Worm (Caenorhabditis elegans): ENCODE results near the gene Y82E9BR.20.

Y82E9BR.20 gene

DNA sequence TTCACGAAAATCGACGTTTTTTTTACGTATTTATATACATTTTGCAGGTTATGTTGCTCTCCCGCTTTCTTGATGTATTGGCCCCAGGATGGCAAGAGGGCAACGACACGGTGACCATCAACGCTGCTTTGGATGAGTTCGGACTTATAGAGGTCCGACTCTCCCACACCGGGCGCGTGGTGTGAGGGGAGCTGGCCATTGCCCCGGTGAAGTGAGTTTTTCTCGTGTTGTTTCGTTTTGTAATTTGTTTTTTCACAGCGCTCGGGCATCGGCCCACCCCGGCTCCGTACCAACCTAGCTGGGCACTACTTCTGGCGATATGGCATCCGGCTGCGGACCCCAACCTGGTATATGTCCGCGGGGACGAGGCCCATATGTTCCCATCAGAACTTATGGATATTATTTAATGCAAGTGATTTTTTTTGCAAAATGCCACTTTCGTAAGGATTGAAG, at the start of gene Y82E9BR.20:
Gene Y82E9BR.20 (plus strand): TSS at position 51 of the 453 bp plus-strand sequence.
- TF ChIP-seq ceh-82 (tag; optimal IDR thresholded peaks at IDR 0.05) (no peak), lsy-12 (tag; optimal IDR thresholded peaks at IDR 0.05) (no peak), nhr-23 (tag; optimal IDR thresholded peaks at IDR 0.05) (no peak)

ce11 chrIII:1324513-1324912, 49.7 kb upstream of the Y82E9BR.20 start, which contains the start of gene fbxa-14:
fbxa-14 (minus strand) TSS chrIII:1324613.
- no peak for TF ChIP-seq ceh-16 (tag; optimal IDR thresholded peaks at IDR 0.05)
- TF ChIP-seq elt-3 (tag; optimal IDR thresholded peaks at IDR 0.05): no peak
- no peak for TF ChIP-seq ztf-11 (tag; optimal IDR thresholded peaks at IDR 0.05)
- no peak for TF ChIP-seq fkh-2 (tag; optimal IDR thresholded peaks at IDR 0.05)
- TF ChIP-seq elt-2 (tag; optimal IDR thresholded peaks at IDR 0.05): no peak
- TF ChIP-seq egl-5 (tag; optimal IDR thresholded peaks at IDR 0.05): no peak
- TF ChIP-seq lin-39 (tag; optimal IDR thresholded peaks at IDR 0.05): no peak
- no peak for TF ChIP-seq nhr-237 (tag; optimal IDR thresholded peaks at IDR 0.05)
- no peak for TF ChIP-seq tbx-2 (tag; optimal IDR thresholded peaks at IDR 0.05)
- TF ChIP-seq nhr-77 (tag; optimal IDR thresholded peaks at IDR 0.05): no peak
- no peak for TF ChIP-seq ztf-4 (tag; optimal IDR thresholded peaks at IDR 0.05)
- no peak for TF ChIP-seq nhr-23 (tag; optimal IDR thresholded peaks at IDR 0.05)
- TF ChIP-seq ceh-82 (tag; optimal IDR thresholded peaks at IDR 0.05): no peak
- TF ChIP-seq ama-1 (optimal IDR thresholded peaks at IDR 0.05): no peak
- no peak for TF ChIP-seq pqm-1 (tag; optimal IDR thresholded peaks at IDR 0.05)
- no peak for TF ChIP-seq lin-15B (tag; optimal IDR thresholded peaks at IDR 0.05)
- TF ChIP-seq R02D3.7 (tag; optimal IDR thresholded peaks at IDR 0.05): no peak

ce11 chrIII:1326490-1326889, 47.7 kb upstream of the Y82E9BR.20 start, which contains the start of gene Y82E9BL.18:
Y82E9BL.18 (plus strand) TSS chrIII:1326790.
- no peak for TF ChIP-seq elt-3 (tag; optimal IDR thresholded peaks at IDR 0.05)
- no peak for TF ChIP-seq nhr-77 (tag; optimal IDR thresholded peaks at IDR 0.05)
- TF ChIP-seq egl-5 (tag; optimal IDR thresholded peaks at IDR 0.05): no peak
- no peak for TF ChIP-seq elt-2 (tag; optimal IDR thresholded peaks at IDR 0.05)
- no peak for TF ChIP-seq nhr-43 (tag; optimal IDR thresholded peaks at IDR 0.05; ENCODE audit: poor library complexity, severe bottlenecking)
- TF ChIP-seq hmg-11 (tag; optimal IDR thresholded peaks at IDR 0.05): no peak
- TF ChIP-seq R02D3.7 (tag; optimal IDR thresholded peaks at IDR 0.05): no peak
- no peak for TF ChIP-seq nhr-12 (tag; optimal IDR thresholded peaks at IDR 0.05)
- no peak for TF ChIP-seq elt-1 (tag; optimal IDR thresholded peaks at IDR 0.05)

- TF ChIP-seq tbx-2 (tag; optimal IDR thresholded peaks at IDR 0.05): no peak
- peak; percentile 68 for TF ChIP-seq elt-2 (tag; optimal IDR thresholded peaks at IDR 0.05)
Measured at ce11 chrIII:1331894-1332293, 42.3 kb upstream of the Y82E9BR.20 start, which contains the start of gene Y82E9BL.19. Y82E9BL.19 (plus strand) TSS chrIII:1332016.

ce11 chrIII:1340240-1340639, 34.0 kb upstream of the Y82E9BR.20 start, which contains the start of gene fbxa-5:
fbxa-5 (minus strand) TSS chrIII:1340340.
- TF ChIP-seq nhr-77 (tag; optimal IDR thresholded peaks at IDR 0.05): no peak
- no peak for TF ChIP-seq unc-39 (tag; optimal IDR thresholded peaks at IDR 0.05)
- no peak for TF ChIP-seq mdl-1 (tag; optimal IDR thresholded peaks at IDR 0.05)
- TF ChIP-seq ZK546.5 (tag; optimal IDR thresholded peaks at IDR 0.05): no peak

DNA sequence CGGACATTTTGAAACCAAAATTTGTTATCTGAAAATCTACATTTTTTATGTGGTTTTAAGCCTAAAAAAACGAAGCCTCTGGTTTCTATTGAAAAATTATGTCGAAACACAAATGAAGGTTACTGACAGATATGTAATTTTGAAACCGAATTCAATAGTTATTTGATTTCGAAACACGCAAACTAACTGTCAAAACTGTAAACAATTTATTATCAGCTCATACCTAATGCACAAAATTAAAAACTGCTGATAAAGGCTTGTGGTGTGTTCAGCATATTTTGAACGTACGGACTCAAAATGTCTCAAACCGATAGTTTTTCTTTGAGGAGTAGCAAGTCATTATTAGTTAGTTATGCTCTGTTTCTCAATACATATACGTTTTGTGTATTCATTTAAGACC, 31.7 kb upstream of the Y82E9BR.20 start, which contains the start of gene fbxa-26:
Gene fbxa-26 (minus strand): TSS at position 35 of the 400 bp plus-strand sequence.
- TF ChIP-seq egl-27 (tag; optimal IDR thresholded peaks at IDR 0.05) (no peak), pha-4 (tag; optimal IDR thresholded peaks at IDR 0.05) (peak; percentile 20), eor-1 (tag; optimal IDR thresholded peaks at IDR 0.05) (no peak), elt-2 (tag; optimal IDR thresholded peaks at IDR 0.05) (peak; percentile 67)

- TF ChIP-seq ceh-28 (tag; optimal IDR thresholded peaks at IDR 0.05) (no peak), lsy-12 (tag; optimal IDR thresholded peaks at IDR 0.05) (no peak), hmg-11 (tag; optimal IDR thresholded peaks at IDR 0.05) (no peak), egl-5 (tag; optimal IDR thresholded peaks at IDR 0.05) (no peak), sea-2 (GFP tag; optimal IDR thresholded peaks at IDR 0.05) (no peak), zag-1 (tag; optimal IDR thresholded peaks at IDR 0.05) (no peak), tbx-2 (tag; optimal IDR thresholded peaks at IDR 0.05) (no peak), R02D3.7 (tag; optimal IDR thresholded peaks at IDR 0.05) (no peak), elt-3 (tag; optimal IDR thresholded peaks at IDR 0.05) (no peak), nhr-28 (tag; optimal IDR thresholded peaks at IDR 0.05) (no peak)
Measured at ce11 chrIII:1342919-1343419, 31.2 kb upstream of the Y82E9BR.20 start, which contains the start of gene fbxa-27. fbxa-27 (plus strand) TSS chrIII:1342969.

Measured in whole organism, L3 larva.